Worm (Caenorhabditis elegans) whole organism, L4 larva: Measurements from ENCODE around the gene ceh-54.

Source experiments
- F37D6.2 ChIP-seq: sonication (generic microtip); optimal IDR thresholded peaks from 2 replicates; lab custom pipeline; 2016; ENCODE audit warnings: mild to moderate bottlenecking, missing genetic modification characterization, missing compliant biosample characterization
- F44E2.7 ChIP-seq: fragments of 200-800 bp; sonication (Bioruptor generic); IDR thresholded peaks from 2 replicates; pipeline ENCODE4 v2.1.2; 2022; ENCODE audit warnings: missing genetic modification characterization, missing compliant biosample characterization
- T20F7.1 ChIP-seq: fragments of 200-800 bp; sonication (Bioruptor generic); optimal IDR thresholded peaks from 2 replicates; lab custom pipeline; 2018; ENCODE audit warnings: mild to moderate bottlenecking, missing genetic modification characterization, missing compliant biosample characterization
- T26A8.4 ChIP-seq: fragments of 200-800 bp; sonication (Bioruptor generic); IDR thresholded peaks from 2 replicates; pipeline ENCODE4 v1.3.6; 2022; ENCODE audit warnings: missing genetic modification characterization, missing compliant biosample characterization
- ZK546.5 ChIP-seq, 2 experiments: sonication (generic microtip); optimal IDR thresholded peaks; 2 replicates each; lab custom pipeline; 2017; ENCODE audit warnings: missing biosample characterization in 2 of 2, missing genetic modification characterization in 2 of 2
- aha-1 ChIP-seq: fragments of 150-350 bp; peaks from one replicate; lab custom pipeline; 2014; ENCODE audit warnings: missing biosample characterization, missing genetic modification characterization
- attf-4 ChIP-seq: sonication (generic microtip); optimal IDR thresholded peaks from 3 replicates; lab custom pipeline; 2017; ENCODE audit warnings: missing biosample characterization, missing genetic modification characterization
- ctbp-1 ChIP-seq: fragments of 200-800 bp; sonication (Bioruptor generic); IDR thresholded peaks from 2 replicates; pipeline ENCODE4 v1.3.6; 2022; ENCODE audit warnings: missing genetic modification reagents, missing genetic modification characterization, missing compliant biosample characterization
- daf-16 ChIP-seq, 3 experiments: sonication (generic microtip); optimal IDR thresholded peaks; 2 replicates each; lab custom pipeline; 2016 to 2017; ENCODE audit warnings: missing genetic modification characterization in 3 of 3, missing genetic modification reagents in 3 of 3, mild to moderate bottlenecking in 2 of 3, missing compliant biosample characterization in 2 of 3, missing biosample characterization in 1 of 3, moderate library complexity in 1 of 3
- daf-19 ChIP-seq: fragments of 200-800 bp; sonication (Bioruptor generic); conservative IDR thresholded peaks from 2 replicates; pipeline ENCODE4 v1.3.6; 2022; ENCODE audit warnings: missing genetic modification characterization, missing compliant biosample characterization
- dmd-6 ChIP-seq: fragments of 200-800 bp; sonication (Bioruptor generic); IDR thresholded peaks from 2 replicates; pipeline ENCODE4 v1.3.6; 2022; ENCODE audit warnings: missing genetic modification reagents, missing genetic modification characterization, missing compliant biosample characterization
- dmd-8 ChIP-seq: fragments of 200-800 bp; sonication (Bioruptor generic); IDR thresholded peaks from 2 replicates; pipeline ENCODE4 v1.3.6; 2022; ENCODE audit warnings: missing genetic modification characterization, missing compliant biosample characterization
- dpl-1 ChIP-seq: fragments of 150-350 bp; optimal IDR thresholded peaks from 2 replicates; lab custom pipeline; 2014; ENCODE audit warnings: missing biosample characterization, missing genetic modification reagents, missing genetic modification characterization
- duxl-1 ChIP-seq: sonication (generic microtip); optimal IDR thresholded peaks from 2 replicates; lab custom pipeline; 2016; ENCODE audit warnings: mild to moderate bottlenecking, missing genetic modification characterization, moderate library complexity, missing compliant biosample characterization; ENCODE audit not compliant: poor library complexity
- fkh-10 ChIP-seq: fragments of 150-350 bp; optimal IDR thresholded peaks from 2 replicates; lab custom pipeline; 2014; ENCODE audit warnings: missing biosample characterization, missing genetic modification reagents, missing genetic modification characterization
- gei-8 ChIP-seq: fragments of 200-800 bp; sonication (Bioruptor generic); optimal IDR thresholded peaks from 2 replicates; lab custom pipeline; 2018; ENCODE audit warnings: mild to moderate bottlenecking, missing genetic modification characterization, missing compliant biosample characterization
- hif-1 ChIP-seq, 2 experiments: sonication (generic microtip); optimal IDR thresholded peaks; 2 replicates each; lab custom pipeline; 2016 to 2017; ENCODE audit warnings: missing compliant biosample characterization in 2 of 2, missing genetic modification characterization in 2 of 2, missing genetic modification reagents in 2 of 2, missing genotype in 2 of 2, mild to moderate bottlenecking in 1 of 2
- hlh-11 ChIP-seq: fragments of 200-800 bp; sonication (Bioruptor generic); optimal IDR thresholded peaks from 2 replicates; lab custom pipeline; 2018; ENCODE audit warnings: mild to moderate bottlenecking, missing genetic modification characterization, missing compliant biosample characterization
- hmg-1.1 ChIP-seq: fragments of 200-800 bp; sonication (Bioruptor generic); IDR thresholded peaks from 2 replicates; pipeline ENCODE4 v1.3.6; 2022; ENCODE audit warnings: missing genetic modification reagents, missing genetic modification characterization, missing compliant biosample characterization
- lin-13 ChIP-seq: fragments of 150-350 bp; optimal IDR thresholded peaks from 2 replicates; lab custom pipeline; 2014; ENCODE audit warnings: missing biosample characterization, missing genetic modification reagents, missing genetic modification characterization
- lin-15B ChIP-seq: fragments of 150-350 bp; sonication (generic microtip); optimal IDR thresholded peaks from 3 replicates; lab custom pipeline; 2014; ENCODE audit warnings: missing biosample characterization, missing genetic modification characterization
- lin-38 ChIP-seq: fragments of 200-800 bp; sonication (Bioruptor generic); IDR thresholded peaks from 2 replicates; pipeline ENCODE4 v1.3.6; 2022; ENCODE audit warnings: missing genetic modification reagents, missing genetic modification characterization, missing compliant biosample characterization
- lin-39 ChIP-seq: fragments of 150-350 bp; optimal IDR thresholded peaks from 2 replicates; lab custom pipeline; 2014; ENCODE audit warnings: missing biosample characterization, missing genetic modification reagents, missing genetic modification characterization
- lsy-2 ChIP-seq, 2 experiments: fragments of 150-350 bp in 1 of 2; sonication (generic microtip) in 1 of 2; optimal IDR thresholded peaks; 2 replicates each; lab custom pipeline; 2014 to 2017; ENCODE audit warnings: missing biosample characterization in 2 of 2, missing genetic modification characterization in 2 of 2
- madf-5 ChIP-seq, 2 experiments: fragments of 200-800 bp; sonication (Bioruptor generic); IDR thresholded peaks; 2 replicates each; pipeline ENCODE4 v1.3.6; 2022; ENCODE audit warnings: missing compliant biosample characterization in 2 of 2, missing genetic modification characterization in 2 of 2
- madf-9 ChIP-seq: fragments of 200-800 bp; sonication (Bioruptor generic); conservative IDR thresholded peaks from 2 replicates; pipeline ENCODE4 v1.3.6; 2022; ENCODE audit warnings: missing genetic modification reagents, missing genetic modification characterization, missing compliant biosample characterization
- mdl-1 ChIP-seq, 2 experiments: fragments of 150-350 bp in 1 of 2; sonication (generic microtip) in 1 of 2; optimal IDR thresholded peaks; 2 replicates each; lab custom pipeline; 2014 to 2017; ENCODE audit warnings: missing biosample characterization in 2 of 2, missing genetic modification characterization in 2 of 2
- mdt-29 ChIP-seq: fragments of 200-800 bp; sonication (Bioruptor generic); IDR thresholded peaks from 2 replicates; pipeline ENCODE4 v1.3.6; 2022; ENCODE audit warnings: missing genetic modification reagents, missing genetic modification characterization, missing compliant biosample characterization
- mep-1 ChIP-seq: fragments of 150-350 bp; sonication (generic microtip); optimal IDR thresholded peaks from 3 replicates; lab custom pipeline; 2014; ENCODE audit warnings: missing biosample characterization, missing genetic modification characterization
- mxl-3 ChIP-seq: fragments of 200-800 bp; sonication (Bioruptor generic); optimal IDR thresholded peaks from 2 replicates; lab custom pipeline; 2018; ENCODE audit warnings: mild to moderate bottlenecking, missing genetic modification characterization, missing compliant biosample characterization
- nhr-102 ChIP-seq: sonication (generic microtip); optimal IDR thresholded peaks from 2 replicates; lab custom pipeline; 2016; ENCODE audit warnings: mild to moderate bottlenecking, missing genetic modification characterization, moderate library complexity, missing compliant biosample characterization
- nhr-111 ChIP-seq: fragments of 200-800 bp; sonication (Bioruptor generic); optimal IDR thresholded peaks from 2 replicates; lab custom pipeline; 2018; ENCODE audit warnings: mild to moderate bottlenecking, missing genetic modification characterization, missing compliant biosample characterization
- nhr-25 ChIP-seq: sonication (generic microtip); optimal IDR thresholded peaks from 2 replicates; lab custom pipeline; 2017; ENCODE audit warnings: missing genetic modification characterization, mild to moderate bottlenecking, missing compliant biosample characterization, antibody characterized with exemption, moderate library complexity, borderline replicate concordance; ENCODE audit not compliant: insufficient read depth
- nhr-76 ChIP-seq: fragments of 150-350 bp; optimal IDR thresholded peaks from 2 replicates; lab custom pipeline; 2014; ENCODE audit warnings: missing biosample characterization, missing genetic modification characterization
- saeg-2 ChIP-seq: fragments of 200-800 bp; sonication (Bioruptor generic); IDR thresholded peaks from 2 replicates; pipeline ENCODE4 v1.3.6; 2022; ENCODE audit warnings: missing genetic modification reagents, missing genetic modification characterization, missing compliant biosample characterization
- sdz-12 ChIP-seq: fragments of 200-800 bp; sonication (Bioruptor generic); optimal IDR thresholded peaks from 2 replicates; lab custom pipeline; 2018; ENCODE audit warnings: mild to moderate bottlenecking, missing genetic modification characterization, missing compliant biosample characterization
- set-16 ChIP-seq: fragments of 200-800 bp; sonication (Bioruptor generic); IDR thresholded peaks from 2 replicates; pipeline ENCODE4 v1.3.6; 2022; ENCODE audit warnings: missing genetic modification reagents, missing genetic modification characterization, missing compliant biosample characterization
- tra-1 ChIP-seq: fragments of 200-800 bp; sonication (Bioruptor generic); IDR thresholded peaks from 2 replicates; pipeline ENCODE4 v1.3.6; 2022; ENCODE audit warnings: missing genetic modification reagents, missing genetic modification characterization, missing compliant biosample characterization
- unc-130 ChIP-seq: sonication (generic microtip); optimal IDR thresholded peaks from 2 replicates; lab custom pipeline; 2016; ENCODE audit warnings: missing genetic modification reagents, missing genetic modification characterization, missing compliant biosample characterization
- vab-7 ChIP-seq: fragments of 200-800 bp; sonication (Bioruptor generic); IDR thresholded peaks from 2 replicates; pipeline ENCODE4 v1.3.6; 2022; ENCODE audit warnings: missing genetic modification reagents, missing genetic modification characterization, missing compliant biosample characterization
- zip-11 ChIP-seq: fragments of 200-800 bp; sonication (Bioruptor generic); IDR thresholded peaks from 2 replicates; pipeline ENCODE4 v1.3.6; 2022; ENCODE audit warnings: missing genetic modification characterization, missing compliant biosample characterization

The ceh-54 gene

DNA sequence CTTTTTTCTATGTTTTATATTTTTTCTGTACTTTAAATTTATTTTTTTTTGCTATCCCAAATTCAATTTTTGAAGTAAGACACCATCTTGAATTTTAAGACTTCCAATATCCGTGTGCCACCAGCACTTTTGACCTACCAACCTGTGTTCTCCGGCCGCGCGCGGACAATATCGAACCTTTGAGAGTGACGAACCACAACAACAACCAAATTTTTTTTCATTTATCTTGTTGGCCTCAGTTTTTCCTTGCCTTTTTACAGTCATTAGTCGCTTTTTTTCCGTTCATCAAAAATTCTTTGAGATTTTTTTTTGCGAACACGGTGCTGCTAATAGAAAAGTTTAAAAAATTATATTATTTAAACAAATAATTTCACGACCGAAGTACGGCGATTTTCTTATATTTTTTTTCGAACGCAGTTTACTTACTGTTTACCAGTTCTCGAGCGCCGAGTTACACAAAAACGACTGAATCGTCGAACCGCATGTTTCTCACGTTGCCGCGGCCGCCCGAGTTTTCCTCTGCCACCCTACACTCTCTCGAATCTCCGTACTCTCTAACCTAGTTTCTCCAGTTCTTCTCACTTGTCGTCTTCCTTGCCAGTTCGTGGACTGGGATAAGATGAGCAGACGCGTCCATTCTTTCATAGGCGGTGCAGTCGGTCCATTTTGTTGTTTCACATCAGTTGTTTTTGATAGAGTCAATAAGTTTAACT lies 46.0 kb upstream of the ceh-54 start:
- TF ChIP-seq attf-4: no peak
- peak in 1 of 2 experiments; percentile 56 for TF ChIP-seq mdl-1 (tag; optimal IDR thresholded peaks at IDR 0.05; lab: Kevin White, UChicago)
- TF ChIP-seq F37D6.2 (tag; lab: Kevin White, UChicago): peak; percentile 10
- TF ChIP-seq tra-1 (GFP tag; lab: Robert Waterston, UW): no peak
- TF ChIP-seq lin-15B (tag; lab: Kevin White, UChicago): no peak
- TF ChIP-seq hlh-11 (tag; lab: Kevin White, UChicago): peak; percentile 51
- TF ChIP-seq gei-8: no peak
- TF ChIP-seq hif-1 (tag; optimal IDR thresholded peaks at IDR 0.05; lab: Kevin White, UChicago): peak in 1 of 2 experiments; percentile 53
- peak; percentile 96 for TF ChIP-seq mxl-3
- TF ChIP-seq daf-16 (GFP tag; optimal IDR thresholded peaks at IDR 0.05; lab: Kevin White, UChicago): peak in 1 of 2 experiments; percentile 67
- no peak for TF ChIP-seq daf-16 (tag; optimal IDR thresholded peaks at IDR 0.05; lab: Kevin White, UChicago)
- TF ChIP-seq lsy-2 (tag; optimal IDR thresholded peaks at IDR 0.05; lab: Kevin White, UChicago): peak in 1 of 2 experiments; percentile 19
- TF ChIP-seq aha-1 (tag; lab: Kevin White, UChicago): peak; percentile 2
- no peak for TF ChIP-seq mdt-29
- TF ChIP-seq dmd-6 (GFP tag; lab: Robert Waterston, UW): peak; percentile 6; the same call in 1 of the 2 replicates
- peak; percentile 3 for TF ChIP-seq mep-1 (tag; lab: Kevin White, UChicago)
- TF ChIP-seq dmd-8: no peak
- no peak for TF ChIP-seq dpl-1 (GFP tag; lab: Kevin White, UChicago)
- peak; percentile 53; the same call in 1 of the 2 replicates for TF ChIP-seq hmg-1.1 (GFP tag; lab: Robert Waterston, UW)

ce11 chrX:6238973-6239372 lies 44.9 kb upstream of the ceh-54 start, which contains the start of gene rml-3:
Gene rml-3, minus strand, starts transcription at chrX:6239065.
- TF ChIP-seq zip-11 (GFP tag; lab: Robert Waterston, UW) (no peak), dmd-6 (GFP tag; lab: Robert Waterston, UW) (0 out of 2 replicates have a peak, but pooled peaks have one; percentile 14)
- TF ChIP-seq, all 104 proteins: peak for 1

DNA sequence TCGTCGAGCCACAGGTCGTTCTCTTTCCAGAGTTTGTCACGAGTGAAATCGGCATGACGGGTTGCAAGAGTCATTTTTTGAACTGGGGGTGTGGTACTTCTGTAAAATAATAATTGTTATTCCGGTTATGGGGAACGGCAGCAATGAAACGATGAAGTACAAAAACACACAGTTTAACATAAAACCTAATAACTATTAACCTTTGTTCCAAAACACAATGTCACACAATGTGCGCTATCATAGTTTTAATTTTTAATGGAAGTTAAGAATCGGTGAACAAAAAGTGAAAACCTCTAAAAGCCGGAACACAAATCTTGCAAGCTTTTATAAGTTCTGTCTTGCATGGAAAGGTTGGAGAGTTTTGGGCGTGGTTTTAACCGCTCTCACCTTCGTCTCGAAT lies 41.4 kb upstream of the ceh-54 start, which contains the start of gene hsp-43:
hsp-43 (minus strand) TSS at position 101 of the 400 bp plus-strand sequence.
- TF ChIP-seq nhr-25 (tag; lab: Kevin White, UChicago) (peak; percentile 48), nhr-76 (tag; lab: Kevin White, UChicago) (no peak)

- TF ChIP-seq vab-7 (no peak), madf-9 (GFP tag; lab: Robert Waterston, UW) (no peak), unc-130 (no peak), duxl-1 (tag; lab: Kevin White, UChicago) (no peak), zip-11 (GFP tag; lab: Robert Waterston, UW) (no peak), F44E2.7 (GFP tag; lab: Robert Waterston, UW) (no peak), lin-38 (GFP tag; lab: Robert Waterston, UW) (no peak), fkh-10 (GFP tag; lab: Kevin White, UChicago) (no peak), set-16 (no peak), saeg-2 (GFP tag; lab: Robert Waterston, UW) (no peak), madf-5 (GFP tag; IDR thresholded peaks at IDR 0.05; lab: Robert Waterston, UW) (no peak), mdl-1 (tag; optimal IDR thresholded peaks at IDR 0.05; lab: Kevin White, UChicago) (no peak), lin-13 (no peak), ZK546.5 (tag; optimal IDR thresholded peaks at IDR 0.05; lab: Kevin White, UChicago) (no peak), nhr-111 (no peak), hif-1 (tag; optimal IDR thresholded peaks at IDR 0.05; lab: Kevin White, UChicago) (no peak), T26A8.4 (GFP tag; lab: Robert Waterston, UW) (no peak), hlh-11 (tag; lab: Kevin White, UChicago) (no peak), lin-39 (tag; lab: Kevin White, UChicago) (no peak), sdz-12 (GFP tag; lab: Kevin White, UChicago) (no peak), T20F7.1 (peak; percentile 16), aha-1 (tag; lab: Kevin White, UChicago) (peak; percentile 71), ctbp-1 (GFP tag; lab: Robert Waterston, UW) (0 out of 2 replicates have a peak, but pooled peaks have one; percentile 12), nhr-25 (tag; lab: Kevin White, UChicago) (no peak), daf-19 (GFP tag; lab: Robert Waterston, UW) (no peak), nhr-102 (no peak)
Measured at ce11 chrX:6232998-6233626, 39.1 kb upstream of the ceh-54 start, which contains the start of gene C14F11.4. Gene C14F11.4, minus strand, starts transcription at chrX:6233048.
